Worm (Caenorhabditis elegans) whole organism, young adult: ENCODE results near the gene K10G6.9.

Experiments used
- B0336.3 ChIP-seq: fragments of 200-800 bp; sonication (Bioruptor generic); IDR thresholded peaks from 2 replicates; pipeline ENCODE4 v1.3.6; 2022; ENCODE audit warnings: missing genetic modification characterization, missing compliant biosample characterization
- F23B12.7 ChIP-seq: sonication (generic microtip); optimal IDR thresholded peaks from 2 replicates; lab custom pipeline; 2017; ENCODE audit warnings: missing genetic modification characterization, mild to moderate bottlenecking, missing compliant biosample characterization, antibody characterized with exemption, moderate library complexity; ENCODE audit not compliant: insufficient read depth
- F37B4.10 ChIP-seq: fragments of 200-800 bp; sonication (Bioruptor generic); IDR thresholded peaks from 2 replicates; pipeline ENCODE4 v1.3.6; 2022; ENCODE audit warnings: missing genetic modification characterization, missing compliant biosample characterization
- F52B5.7 ChIP-seq: sonication (generic microtip); optimal IDR thresholded peaks from 2 replicates; lab custom pipeline; 2016; ENCODE audit warnings: mild to moderate bottlenecking, missing genetic modification characterization, missing compliant biosample characterization
- F57A8.1 ChIP-seq: fragments of 200-800 bp; sonication (Bioruptor generic); optimal IDR thresholded peaks from 2 replicates; lab custom pipeline; 2018; ENCODE audit warnings: mild to moderate bottlenecking, missing genetic modification characterization, moderate library complexity, missing compliant biosample characterization
- F57C9.4 ChIP-seq: sonication (generic microtip); optimal IDR thresholded peaks from 2 replicates; lab custom pipeline; 2017; ENCODE audit warnings: mild to moderate bottlenecking, missing genetic modification characterization, missing compliant biosample characterization
- Y67H2A.10 ChIP-seq: fragments of 200-800 bp; sonication (Bioruptor generic); conservative IDR thresholded peaks from 2 replicates; pipeline ENCODE4 v1.3.6; 2022; ENCODE audit warnings: missing genetic modification reagents, missing genetic modification characterization, missing compliant biosample characterization
- akir-1 ChIP-seq: fragments of 200-800 bp; sonication (Bioruptor generic); optimal IDR thresholded peaks from 2 replicates; lab custom pipeline; 2018; ENCODE audit warnings: mild to moderate bottlenecking, missing genetic modification characterization, moderate library complexity, missing compliant biosample characterization
- ama-1 ChIP-seq, 3 experiments: fragments of 150-350 bp in 1 of 3; sonication (generic microtip) in 2 of 3; optimal IDR thresholded peaks; 2 replicates each; lab custom pipeline; 2014 to 2018; ENCODE audit warnings: missing biosample characterization in 2 of 3, missing genetic modification characterization in 2 of 3, missing genetic modification reagents in 2 of 3
- aptf-3 ChIP-seq: fragments of 200-800 bp; sonication (Bioruptor generic); IDR thresholded peaks from 2 replicates; pipeline ENCODE4 v1.3.6; 2022; ENCODE audit warnings: missing genetic modification characterization, missing compliant biosample characterization
- athp-1 ChIP-seq: sonication (generic microtip); optimal IDR thresholded peaks from 2 replicates; lab custom pipeline; 2017; ENCODE audit warnings: mild to moderate bottlenecking, missing genetic modification characterization, missing compliant biosample characterization
- attf-5 ChIP-seq: fragments of 200-800 bp; sonication (Bioruptor generic); optimal IDR thresholded peaks from 2 replicates; lab custom pipeline; 2018; ENCODE audit warnings: mild to moderate bottlenecking, missing genetic modification characterization, missing compliant biosample characterization
- attf-6 ChIP-seq: fragments of 200-800 bp; sonication (Bioruptor generic); IDR thresholded peaks from 2 replicates; pipeline ENCODE4 v1.3.6; 2022; ENCODE audit warnings: missing genetic modification reagents, missing genetic modification characterization, missing compliant biosample characterization
- bed-1 ChIP-seq: fragments of 200-800 bp; sonication (Bioruptor generic); IDR thresholded peaks from 2 replicates; pipeline ENCODE4 v1.3.6; 2022; ENCODE audit warnings: missing genetic modification reagents, missing genetic modification characterization, missing compliant biosample characterization
- bed-2 ChIP-seq: fragments of 200-800 bp; sonication (Bioruptor generic); IDR thresholded peaks from 2 replicates; pipeline ENCODE4 v1.3.6; 2022; ENCODE audit warnings: missing genetic modification reagents, missing genetic modification characterization, missing compliant biosample characterization
- ceh-100 ChIP-seq: fragments of 200-800 bp; sonication (Bioruptor generic); IDR thresholded peaks from 2 replicates; pipeline ENCODE4 v1.3.6; 2022; ENCODE audit warnings: missing genetic modification reagents, missing genetic modification characterization, missing compliant biosample characterization
- ceh-27 ChIP-seq: fragments of 200-800 bp; sonication (Bioruptor generic); optimal IDR thresholded peaks from 2 replicates; lab custom pipeline; 2018; ENCODE audit warnings: mild to moderate bottlenecking, missing genetic modification characterization, moderate library complexity, missing compliant biosample characterization
- ceh-79 ChIP-seq: sonication (generic microtip); optimal IDR thresholded peaks from 2 replicates; lab custom pipeline; 2017; ENCODE audit warnings: mild to moderate bottlenecking, missing genetic modification characterization, missing compliant biosample characterization
- chd-7 ChIP-seq: sonication (generic microtip); optimal IDR thresholded peaks from 2 replicates; lab custom pipeline; 2016; ENCODE audit warnings: mild to moderate bottlenecking, missing genetic modification characterization, moderate library complexity, missing compliant biosample characterization
- dox-1 ChIP-seq: fragments of 200-800 bp; sonication (Bioruptor generic); IDR thresholded peaks from 2 replicates; pipeline ENCODE4 v1.3.6; 2022; ENCODE audit warnings: missing genetic modification reagents, missing genetic modification characterization, missing compliant biosample characterization
- dpff-1 ChIP-seq: sonication (generic microtip); optimal IDR thresholded peaks from 2 replicates; lab custom pipeline; 2017; ENCODE audit warnings: mild to moderate bottlenecking, missing genetic modification characterization, missing compliant biosample characterization
- efl-1 ChIP-seq: fragments of 150-350 bp; optimal IDR thresholded peaks from 2 replicates; lab custom pipeline; 2014; ENCODE audit warnings: missing biosample characterization, missing genetic modification reagents, missing genetic modification characterization
- egl-18 ChIP-seq: fragments of 200-800 bp; sonication (Bioruptor generic); IDR thresholded peaks from 2 replicates; pipeline ENCODE4 v1.3.6; 2022; ENCODE audit warnings: missing genetic modification reagents, missing genetic modification characterization, missing compliant biosample characterization
- egl-44 ChIP-seq: fragments of 200-800 bp; sonication (Bioruptor generic); IDR thresholded peaks from 2 replicates; pipeline ENCODE4 v1.3.6; 2022; ENCODE audit warnings: missing genetic modification reagents, missing genetic modification characterization, missing compliant biosample characterization
- egrh-3 ChIP-seq: fragments of 200-800 bp; sonication (Bioruptor generic); IDR thresholded peaks from 2 replicates; pipeline ENCODE4 v1.3.6; 2022; ENCODE audit warnings: missing genetic modification reagents, missing genetic modification characterization, missing compliant biosample characterization
- fkh-3 ChIP-seq: sonication (generic microtip); optimal IDR thresholded peaks from 2 replicates; lab custom pipeline; 2016; ENCODE audit warnings: mild to moderate bottlenecking, missing genetic modification characterization, missing compliant biosample characterization
- hlh-12 ChIP-seq: sonication (generic microtip); optimal IDR thresholded peaks from 2 replicates; lab custom pipeline; 2016; ENCODE audit warnings: missing genetic modification characterization, missing compliant biosample characterization
- hmg-1.2 ChIP-seq: fragments of 200-800 bp; sonication (Bioruptor generic); IDR thresholded peaks from 2 replicates; pipeline ENCODE4 v1.3.6; 2022; ENCODE audit warnings: missing genetic modification reagents, missing genetic modification characterization, missing compliant biosample characterization
- hsf-1 ChIP-seq: fragments of 200-800 bp; sonication (Bioruptor generic); IDR thresholded peaks from 2 replicates; pipeline ENCODE4 v1.3.6; 2022; ENCODE audit warnings: missing genetic modification reagents, missing genetic modification characterization, missing compliant biosample characterization
- let-607 ChIP-seq, 2 experiments: fragments of 200-800 bp in 1 of 2; sonication (Bioruptor generic) in 1 of 2; sonication (generic microtip) in 1 of 2; optimal IDR thresholded peaks; 2 replicates each; lab custom pipeline; 2016 to 2018; ENCODE audit warnings: mild to moderate bottlenecking in 2 of 2, missing compliant biosample characterization in 2 of 2, missing genetic modification characterization in 2 of 2, moderate library complexity in 2 of 2, missing genotype in 1 of 2
- lin-54 ChIP-seq: fragments of 200-800 bp; sonication (Bioruptor generic); optimal IDR thresholded peaks from 2 replicates; lab custom pipeline; 2018; ENCODE audit warnings: mild to moderate bottlenecking, missing genetic modification characterization, missing compliant biosample characterization
- lir-1 ChIP-seq: fragments of 200-800 bp; sonication (Bioruptor generic); conservative IDR thresholded peaks from 2 replicates; pipeline ENCODE4 v1.3.6; 2022; ENCODE audit warnings: missing genetic modification reagents, missing genetic modification characterization, missing compliant biosample characterization
- lsl-1 ChIP-seq: fragments of 200-800 bp; sonication (Bioruptor generic); optimal IDR thresholded peaks from 2 replicates; lab custom pipeline; 2018; ENCODE audit warnings: mild to moderate bottlenecking, missing genetic modification characterization, moderate library complexity, missing compliant biosample characterization
- madf-10 ChIP-seq: sonication (generic microtip); optimal IDR thresholded peaks from 2 replicates; lab custom pipeline; 2016; ENCODE audit warnings: mild to moderate bottlenecking, missing genetic modification characterization, missing compliant biosample characterization
- madf-8 ChIP-seq: fragments of 200-800 bp; sonication (Bioruptor generic); conservative IDR thresholded peaks from 2 replicates; pipeline ENCODE4 v1.3.6; 2022; ENCODE audit warnings: missing genetic modification reagents, missing genetic modification characterization, missing compliant biosample characterization
- mes-4 ChIP-seq: sonication (generic microtip); optimal IDR thresholded peaks from 2 replicates; lab custom pipeline; 2016; ENCODE audit warnings: missing genotype, missing genetic modification characterization, missing compliant biosample characterization
- nfya-1 ChIP-seq: sonication (generic microtip); optimal IDR thresholded peaks from 2 replicates; lab custom pipeline; 2017; ENCODE audit warnings: antibody characterized with exemption, missing compliant biosample characterization, missing genetic modification characterization, borderline replicate concordance; ENCODE audit not compliant: insufficient read depth
- nhr-120 ChIP-seq: fragments of 200-800 bp; sonication (Bioruptor generic); IDR thresholded peaks from 2 replicates; pipeline ENCODE4 v1.3.6; 2022; ENCODE audit warnings: missing genetic modification characterization, missing compliant biosample characterization
- rcor-1 ChIP-seq: fragments of 200-800 bp; sonication (Bioruptor generic); IDR thresholded peaks from 2 replicates; pipeline ENCODE4 v1.3.6; 2022; ENCODE audit warnings: missing genetic modification reagents, missing genetic modification characterization, missing compliant biosample characterization
- rpc-1 ChIP-seq, 2 experiments: fragments of 150-350 bp in 1 of 2; sonication (generic microtip) in 1 of 2; optimal IDR thresholded peaks; 2 replicates each; lab custom pipeline; 2014 to 2018; ENCODE audit warnings: missing biosample characterization in 1 of 2, missing genetic modification characterization in 1 of 2, missing genetic modification reagents in 1 of 2, missing genotype in 1 of 2
- sea-2 ChIP-seq: fragments of 200-800 bp; sonication (Bioruptor generic); IDR thresholded peaks from 2 replicates; pipeline ENCODE4 v1.3.6; 2022; ENCODE audit warnings: missing genetic modification characterization, missing compliant biosample characterization
- snpc-1.1 ChIP-seq: sonication (generic microtip); optimal IDR thresholded peaks from 2 replicates; lab custom pipeline; 2017; ENCODE audit warnings: missing genetic modification characterization, mild to moderate bottlenecking, missing compliant biosample characterization, antibody characterized with exemption, moderate library complexity, missing genotype, missing genetic modification reagents; ENCODE audit not compliant: insufficient read depth
- snpc-1.3 ChIP-seq: sonication (generic microtip); optimal IDR thresholded peaks from 2 replicates; lab custom pipeline; 2017; ENCODE audit warnings: missing genetic modification characterization, mild to moderate bottlenecking, missing compliant biosample characterization, antibody characterized with exemption, moderate library complexity, missing genotype, missing genetic modification reagents; ENCODE audit not compliant: insufficient read depth
- somi-1 ChIP-seq: fragments of 200-800 bp; sonication (Bioruptor generic); optimal IDR thresholded peaks from 2 replicates; lab custom pipeline; 2018; ENCODE audit warnings: mild to moderate bottlenecking, missing genetic modification characterization, missing compliant biosample characterization
- tlf-1 ChIP-seq: fragments of 200-800 bp; sonication (Bioruptor generic); optimal IDR thresholded peaks from 2 replicates; lab custom pipeline; 2018; ENCODE audit warnings: mild to moderate bottlenecking, missing genetic modification characterization, missing compliant biosample characterization
- unc-62 ChIP-seq: fragments of 150-350 bp; optimal IDR thresholded peaks from 2 replicates; lab custom pipeline; 2014; ENCODE audit warnings: missing biosample characterization, missing genetic modification reagents, missing genetic modification characterization
- xnd-1 ChIP-seq: sonication (generic microtip); optimal IDR thresholded peaks from 2 replicates; lab custom pipeline; 2016; ENCODE audit warnings: missing genotype, missing genetic modification reagents, missing genetic modification characterization, missing compliant biosample characterization
- ztf-18 ChIP-seq: sonication (generic microtip); optimal IDR thresholded peaks from 2 replicates; lab custom pipeline; 2016; ENCODE audit warnings: missing genotype, mild to moderate bottlenecking, missing genetic modification characterization, missing compliant biosample characterization
- ztf-28 ChIP-seq: fragments of 200-800 bp; sonication (Bioruptor generic); IDR thresholded peaks from 2 replicates; pipeline ENCODE4 v1.3.6; 2022; ENCODE audit warnings: missing genetic modification reagents, missing genetic modification characterization, missing compliant biosample characterization

K10G6.9 gene

DNA sequence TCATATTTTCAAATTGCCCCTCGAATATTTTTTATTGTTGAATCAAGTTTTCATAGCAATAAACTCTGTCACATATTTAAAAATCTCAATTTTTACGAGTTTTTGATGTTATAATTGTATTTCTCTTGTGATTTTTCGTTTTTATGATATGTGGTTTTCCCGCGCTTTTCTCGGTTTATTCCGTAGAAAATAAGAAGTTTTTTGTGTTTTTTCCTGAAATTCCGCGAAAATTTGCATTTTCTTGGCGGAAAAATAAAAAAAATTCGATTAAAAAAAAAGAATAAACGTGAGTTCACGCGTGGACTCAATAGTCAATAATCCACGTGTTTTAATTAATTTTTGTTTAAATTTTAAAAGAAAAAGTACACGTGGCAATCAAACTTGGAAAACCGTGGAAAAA lies 36.1 kb upstream of the K10G6.9 start (continued):
- no peak for TF ChIP-seq rcor-1 (GFP tag; lab: Robert Waterston, UW)
- no peak for TF ChIP-seq ama-1 (optimal IDR thresholded peaks at IDR 0.05; lab: Kevin White, UChicago)
- no peak for TF ChIP-seq ama-1 (GFP tag; optimal IDR thresholded peaks at IDR 0.05; lab: Kevin White, UChicago)
- TF ChIP-seq nhr-120 (GFP tag; lab: Robert Waterston, UW): no peak
- no peak for TF ChIP-seq somi-1
- no peak for TF ChIP-seq snpc-1.1 (tag; lab: Kevin White, UChicago)
- TF ChIP-seq dpff-1 (tag; lab: Kevin White, UChicago): no peak
- peak; percentile 69; the same call in 1 of the 2 replicates for TF ChIP-seq hsf-1 (GFP tag; lab: Robert Waterston, UW)
- TF ChIP-seq bed-1 (GFP tag; lab: Robert Waterston, UW): no peak
- no peak for TF ChIP-seq fkh-3 (tag; lab: Kevin White, UChicago)
- TF ChIP-seq rpc-1 (optimal IDR thresholded peaks at IDR 0.05; lab: Kevin White, UChicago): no peak
- no peak for TF ChIP-seq rpc-1 (tag; optimal IDR thresholded peaks at IDR 0.05; lab: Kevin White, UChicago)
- peak; percentile 82 for TF ChIP-seq madf-8
- TF ChIP-seq chd-7 (tag; lab: Kevin White, UChicago): no peak
- TF ChIP-seq attf-6 (GFP tag; lab: Robert Waterston, UW): no peak
- TF ChIP-seq nfya-1 (tag; lab: Kevin White, UChicago): no peak
- TF ChIP-seq lin-54 (GFP tag; lab: Kevin White, UChicago): no peak
- TF ChIP-seq F57A8.1 (GFP tag; lab: Kevin White, UChicago): no peak
- no peak for TF ChIP-seq aptf-3
- TF ChIP-seq dox-1: no peak
- TF ChIP-seq xnd-1 (tag; lab: Kevin White, UChicago): peak; percentile 62
- TF ChIP-seq unc-62 (GFP tag; lab: Kevin White, UChicago): no peak
- TF ChIP-seq akir-1: no peak
- TF ChIP-seq lir-1 (GFP tag; lab: Robert Waterston, UW): no peak
- TF ChIP-seq ceh-100 (GFP tag; lab: Robert Waterston, UW): no peak
- no peak for TF ChIP-seq egl-44
- no peak for TF ChIP-seq F52B5.7 (tag; lab: Kevin White, UChicago)
- TF ChIP-seq lsl-1 (GFP tag; lab: Kevin White, UChicago): peak; percentile 46
- TF ChIP-seq attf-5 (GFP tag; lab: Kevin White, UChicago): no peak
- TF ChIP-seq efl-1 (GFP tag; lab: Kevin White, UChicago): peak; percentile 82
- TF ChIP-seq hlh-12 (tag; lab: Kevin White, UChicago): no peak
- no peak for TF ChIP-seq snpc-1.3
- TF ChIP-seq ceh-79 (tag; lab: Kevin White, UChicago): no peak
- no peak for TF ChIP-seq let-607 (tag; optimal IDR thresholded peaks at IDR 0.05; lab: Kevin White, UChicago)
- no peak for TF ChIP-seq Y67H2A.10 (GFP tag; lab: Robert Waterston, UW)
- no peak for TF ChIP-seq madf-10 (tag; lab: Kevin White, UChicago)
- TF ChIP-seq hmg-1.2 (GFP tag; lab: Robert Waterston, UW): no peak
- no peak for TF ChIP-seq sea-2 (GFP tag; lab: Robert Waterston, UW)
- TF ChIP-seq athp-1 (tag; lab: Kevin White, UChicago): no peak
- TF ChIP-seq F57C9.4: no peak
- TF ChIP-seq F37B4.10 (GFP tag; lab: Robert Waterston, UW): no peak
- no peak for TF ChIP-seq egrh-3 (GFP tag; lab: Robert Waterston, UW)
- TF ChIP-seq egl-18 (GFP tag; lab: Robert Waterston, UW): no peak
- TF ChIP-seq ztf-28: no peak
- no peak for TF ChIP-seq ztf-18 (tag; lab: Kevin White, UChicago)
- no peak for TF ChIP-seq mes-4 (tag; lab: Kevin White, UChicago)
- TF ChIP-seq bed-2 (GFP tag; lab: Robert Waterston, UW): no peak
- TF ChIP-seq tlf-1: no peak
- no peak for TF ChIP-seq F23B12.7
- no peak for TF ChIP-seq ceh-27
- TF ChIP-seq B0336.3 (GFP tag; lab: Robert Waterston, UW): no peak
